Fruit fly (Drosophila melanogaster) whole organism, embryonic: ENCODE measurements around the gene CG15382.

Experiments used
- Blimp-1 ChIP-seq: fragments of 200-800 bp; sonication (Bioruptor generic); optimal IDR thresholded peaks from 3 replicates; lab custom pipeline; 2018; ENCODE audit warnings: missing biosample characterization, missing genetic modification characterization, mild to moderate bottlenecking, moderate library complexity, missing genetic modification reagents
- CG10267 ChIP-seq: fragments of 200-800 bp; sonication (Bioruptor generic); optimal IDR thresholded peaks from 2 replicates; lab custom pipeline; 2018; ENCODE audit warnings: missing biosample characterization, mild to moderate bottlenecking, missing genetic modification characterization, moderate library complexity
- CG11456 ChIP-seq: fragments of 200-800 bp; sonication (Bioruptor generic); IDR thresholded peaks from 3 replicates; pipeline ENCODE4 v1.3.6; 2022; ENCODE audit warnings: missing biosample characterization, missing genetic modification characterization
- CG15601 ChIP-seq: fragments of 200-800 bp; sonication (Bioruptor generic); optimal IDR thresholded peaks from 3 replicates; lab custom pipeline; 2019; ENCODE audit warnings: missing biosample characterization, mild to moderate bottlenecking, missing genetic modification characterization, moderate library complexity
- CG15696 ChIP-seq: fragments of 200-800 bp; sonication (Bioruptor generic); optimal IDR thresholded peaks from 2 replicates; lab custom pipeline; 2019; ENCODE audit warnings: missing biosample characterization, mild to moderate bottlenecking, missing genetic modification characterization, moderate library complexity
- CG1832 ChIP-seq: fragments of 200-800 bp; sonication (Bioruptor generic); optimal IDR thresholded peaks from 2 replicates; lab custom pipeline; 2017; ENCODE audit warnings: missing biosample characterization, mild to moderate bottlenecking, missing genetic modification characterization, inconsistent platforms
- CG18599 ChIP-seq: fragments of 200-800 bp; sonication (Bioruptor generic); optimal IDR thresholded peaks from 3 replicates; lab custom pipeline; 2017; ENCODE audit warnings: missing biosample characterization, missing genetic modification characterization, mild to moderate bottlenecking, moderate library complexity, missing genetic modification reagents
- CG2199 ChIP-seq: fragments of 200-800 bp; sonication (Bioruptor generic); IDR thresholded peaks from 3 replicates; pipeline ENCODE4 v1.3.6; 2022; ENCODE audit warnings: missing biosample characterization, missing genetic modification characterization
- CG2678 ChIP-seq: fragments of 200-800 bp; sonication (Bioruptor generic); optimal IDR thresholded peaks from 3 replicates; lab custom pipeline; 2019; ENCODE audit warnings: missing biosample characterization, mild to moderate bottlenecking, missing genetic modification characterization, moderate library complexity
- CG30403 ChIP-seq: fragments of 200-800 bp; sonication (Bioruptor generic); optimal IDR thresholded peaks from 3 replicates; lab custom pipeline; 2016; ENCODE audit warnings: missing biosample characterization, missing genetic modification characterization
- CG33557 ChIP-seq: fragments of 200-800 bp; sonication (Bioruptor generic); optimal IDR thresholded peaks from 2 replicates; lab custom pipeline; 2019; ENCODE audit warnings: missing biosample characterization, mild to moderate bottlenecking, missing genetic modification characterization, moderate library complexity
- CG3838 ChIP-seq: fragments of 200-800 bp; sonication (Bioruptor generic); optimal IDR thresholded peaks from 3 replicates; lab custom pipeline; 2016; ENCODE audit warnings: missing biosample characterization, missing genetic modification characterization
- CG7357 ChIP-seq: fragments of 200-800 bp; sonication (Bioruptor generic); IDR thresholded peaks from 3 replicates; pipeline ENCODE4 v1.3.6; 2022; ENCODE audit warnings: missing biosample characterization, missing genetic modification characterization
- CG8089 ChIP-seq: fragments of 200-800 bp; sonication (Bioruptor generic); optimal IDR thresholded peaks from 3 replicates; lab custom pipeline; 2016; ENCODE audit warnings: missing biosample characterization, missing genetic modification characterization
- CG9437 ChIP-seq: fragments of 200-800 bp; sonication (Bioruptor generic); optimal IDR thresholded peaks from 2 replicates; lab custom pipeline; 2018; ENCODE audit warnings: missing biosample characterization, mild to moderate bottlenecking, missing genetic modification characterization
- CG9727 ChIP-seq: fragments of 200-800 bp; sonication (Bioruptor generic); optimal IDR thresholded peaks from 3 replicates; lab custom pipeline; 2017; ENCODE audit warnings: missing biosample characterization, mild to moderate bottlenecking, missing genetic modification characterization
- Eip74EF ChIP-seq, 2 experiments: fragments of 200-800 bp in 1 of 2; fragments of >200 bp in 1 of 2; sonication (Bioruptor generic) in 1 of 2; optimal IDR thresholded peaks; 2 replicates each; lab custom pipeline; 2017 to 2019; ENCODE audit warnings: missing biosample characterization in 2 of 2, missing genetic modification characterization in 2 of 2, mild to moderate bottlenecking in 1 of 2, moderate library complexity in 1 of 2
- Fer3 ChIP-seq: fragments of 200-800 bp; sonication (Bioruptor generic); optimal IDR thresholded peaks from 2 replicates; lab custom pipeline; 2018; ENCODE audit warnings: missing biosample characterization, mild to moderate bottlenecking, missing genetic modification characterization, moderate library complexity
- HLH4C ChIP-seq: fragments of 200-800 bp; sonication (Bioruptor generic); IDR thresholded peaks from 3 replicates; pipeline ENCODE4 v1.3.6; 2022; ENCODE audit warnings: missing biosample characterization, missing genetic modification characterization; ENCODE audit not compliant: partially characterized antibody
- Hmx ChIP-seq: fragments of 200-800 bp; sonication (Bioruptor generic); optimal IDR thresholded peaks from 2 replicates; lab custom pipeline; 2016; ENCODE audit warnings: missing biosample characterization, missing genetic modification characterization
- Lhr ChIP-seq: fragments of 200-800 bp; sonication (Bioruptor generic); optimal IDR thresholded peaks from 3 replicates; lab custom pipeline; 2017; ENCODE audit warnings: mild to moderate bottlenecking, missing biosample characterization, missing genetic modification reagents, missing genetic modification characterization
- Med ChIP-seq: fragments of 200-800 bp; sonication (Bioruptor generic); peaks from one replicate; lab custom pipeline; 2016; ENCODE audit warnings: missing biosample characterization, missing genetic modification characterization, mild to moderate bottlenecking, inconsistent platforms, moderate library complexity
- NC2β ChIP-seq: fragments of 200-800 bp; sonication (Bioruptor generic); optimal IDR thresholded peaks from 2 replicates; lab custom pipeline; 2016; ENCODE audit warnings: missing biosample characterization, missing genetic modification characterization
- Nf-YA ChIP-seq: fragments of 200-800 bp; sonication (Bioruptor generic); IDR thresholded peaks from 2 replicates; pipeline ENCODE4 v1.3.6; 2022; ENCODE audit warnings: missing biosample characterization, missing genetic modification characterization
- NfI ChIP-seq: fragments of 200-800 bp; sonication (Bioruptor generic); optimal IDR thresholded peaks from 3 replicates; lab custom pipeline; 2018; ENCODE audit warnings: missing biosample characterization, mild to moderate bottlenecking, missing genetic modification characterization, moderate library complexity
- Taf1 ChIP-seq: fragments of 200-800 bp; sonication (Bioruptor generic); IDR thresholded peaks from 2 replicates; pipeline ENCODE4 v1.3.6; 2022; ENCODE audit warnings: missing biosample characterization, missing genetic modification characterization
- Xrp1 ChIP-seq: fragments of 200-800 bp; sonication (Bioruptor generic); IDR thresholded peaks from 2 replicates; pipeline ENCODE4 v1.3.6; 2022; ENCODE audit warnings: missing biosample characterization, missing genetic modification characterization
- aop ChIP-seq: fragments of 200-800 bp; sonication (Bioruptor generic); IDR thresholded peaks from 2 replicates; pipeline ENCODE4 v1.3.6; 2022; ENCODE audit warnings: missing biosample characterization, missing genetic modification characterization
- ash1 ChIP-seq: fragments of 200-800 bp; sonication (Bioruptor generic); optimal IDR thresholded peaks from 2 replicates; lab custom pipeline; 2018; ENCODE audit warnings: missing biosample characterization, mild to moderate bottlenecking, missing genetic modification characterization
- bbx ChIP-seq: fragments of 200-800 bp; sonication (Bioruptor generic); IDR thresholded peaks from 2 replicates; pipeline ENCODE4 v1.3.6; 2022; ENCODE audit warnings: missing biosample characterization, missing genetic modification characterization; ENCODE audit not compliant: partially characterized antibody
- cg ChIP-seq: fragments of 200-800 bp; sonication (Bioruptor generic); optimal IDR thresholded peaks from 3 replicates; lab custom pipeline; 2019; ENCODE audit warnings: missing biosample characterization, mild to moderate bottlenecking, missing genetic modification characterization, moderate library complexity
- chinmo ChIP-seq: fragments of 200-800 bp; sonication (Bioruptor generic); IDR thresholded peaks from 4 replicates; pipeline ENCODE4 v1.3.6; 2022; ENCODE audit warnings: missing biosample characterization, missing genetic modification characterization; ENCODE audit not compliant: partially characterized antibody
- crol ChIP-seq: fragments of 200-800 bp; sonication (Bioruptor generic); IDR thresholded peaks from 2 replicates; pipeline ENCODE4 v1.3.6; 2022; ENCODE audit warnings: missing biosample characterization, missing genetic modification characterization
- danr ChIP-seq: fragments of 200-800 bp; sonication (Bioruptor generic); IDR thresholded peaks from 2 replicates; pipeline ENCODE4 v1.3.6; 2022; ENCODE audit warnings: missing biosample characterization, missing genetic modification characterization
- dmrt11E ChIP-seq: fragments of 200-800 bp; sonication (Bioruptor generic); optimal IDR thresholded peaks from 3 replicates; lab custom pipeline; 2018; ENCODE audit warnings: missing biosample characterization, mild to moderate bottlenecking, missing genetic modification characterization, moderate library complexity
- grn ChIP-seq: fragments of 200-800 bp; sonication (Bioruptor generic); optimal IDR thresholded peaks from 3 replicates; lab custom pipeline; 2017; ENCODE audit warnings: missing biosample characterization, missing genetic modification characterization
- h ChIP-seq: fragments of >200 bp; optimal IDR thresholded peaks from 2 replicates; lab custom pipeline; 2017
- ham ChIP-seq: fragments of 200-800 bp; sonication (Bioruptor generic); IDR thresholded peaks from 2 replicates; pipeline ENCODE4 v1.3.6; 2022; ENCODE audit warnings: missing biosample characterization, missing genetic modification characterization
- hbn ChIP-seq: fragments of 200-800 bp; sonication (Bioruptor generic); IDR thresholded peaks from 2 replicates; pipeline ENCODE4 v1.3.6; 2022; ENCODE audit warnings: missing biosample characterization, missing genetic modification characterization; ENCODE audit not compliant: partially characterized antibody
- hkb ChIP-seq, 2 experiments: fragments of 200-800 bp in 1 of 2; fragments of >200 bp in 1 of 2; sonication (Bioruptor generic) in 1 of 2; IDR thresholded peaks in 1 of 2; optimal IDR thresholded peaks in 1 of 2; 2 replicates each; pipeline versions ENCODE4 v1.3.6 to Lab custom; 2017 to 2022; ENCODE audit warnings: missing biosample characterization in 1 of 2, missing genetic modification characterization in 1 of 2
- kni ChIP-seq: fragments of 200-800 bp; sonication (Bioruptor generic); optimal IDR thresholded peaks from 3 replicates; lab custom pipeline; 2017; ENCODE audit warnings: mild to moderate bottlenecking, missing biosample characterization, missing genetic modification reagents, missing genetic modification characterization
- p53 ChIP-seq: fragments of 200-800 bp; sonication (Bioruptor generic); optimal IDR thresholded peaks from 2 replicates; lab custom pipeline; 2016; ENCODE audit warnings: missing biosample characterization, missing genetic modification characterization
- pho ChIP-seq: fragments of 200-800 bp; sonication (Bioruptor generic); optimal IDR thresholded peaks from 2 replicates; lab custom pipeline; 2016; ENCODE audit warnings: missing biosample characterization, missing genetic modification characterization
- sens ChIP-seq: fragments of 200-800 bp; sonication (Bioruptor generic); peaks from one replicate; lab custom pipeline; 2016; ENCODE audit warnings: missing biosample characterization, missing genetic modification characterization
- z ChIP-seq: fragments of 200-800 bp; sonication (Bioruptor generic); IDR thresholded peaks from 3 replicates; pipeline ENCODE4 v1.3.6; 2022; ENCODE audit warnings: missing biosample characterization, missing genetic modification characterization
- zen ChIP-seq: fragments of 200-800 bp; sonication (Bioruptor generic); optimal IDR thresholded peaks from 3 replicates; lab custom pipeline; 2018; ENCODE audit warnings: missing biosample characterization, mild to moderate bottlenecking, missing genetic modification characterization, moderate library complexity
- zf30C ChIP-seq: fragments of 200-800 bp; sonication (Bioruptor generic); optimal IDR thresholded peaks from 3 replicates; lab custom pipeline; 2018; ENCODE audit warnings: missing biosample characterization, mild to moderate bottlenecking, missing genetic modification characterization

Gene CG15382

dm6 chr2L:2172460-2173121, 17.0 kb downstream of the CG15382 start (continued):
- peak; percentile 75 for TF ChIP-seq sens (GFP tag; lab: Kevin White, UChicago)
- no peak for TF ChIP-seq NC2β (GFP tag; lab: Kevin White, UChicago)
- no peak for TF ChIP-seq ash1 (GFP tag; lab: Kevin White, UChicago)
- no peak for TF ChIP-seq CG7357 (GFP tag; lab: Robert Waterston, UW)
- TF ChIP-seq grn (GFP tag; lab: Kevin White, UChicago) = peak; percentile 4
- TF ChIP-seq Nf-YA = no peak
- no peak for TF ChIP-seq Hmx
- TF ChIP-seq HLH4C = no peak
- TF ChIP-seq Blimp-1 = peak; percentile 1
- TF ChIP-seq zf30C (GFP tag; lab: Kevin White, UChicago) = peak; percentile 43
- peak; percentile 15 for TF ChIP-seq CG9727 (GFP tag; lab: Kevin White, UChicago)
- TF ChIP-seq Taf1 (GFP tag; lab: Robert Waterston, UW) = no peak
- no peak for TF ChIP-seq CG10267 (tag; lab: Kevin White, UChicago)
- peak; percentile 54 for TF ChIP-seq zen (tag; lab: Kevin White, UChicago)
- TF ChIP-seq Lhr (GFP tag; lab: Kevin White, UChicago) = no peak
- TF ChIP-seq, all 482 proteins: peak for 35

- TF ChIP-seq p53 (GFP tag; lab: Kevin White, UChicago) = no peak
- TF ChIP-seq NfI (GFP tag; lab: Kevin White, UChicago) = no peak
- 0 out of 4 replicates have a peak, but pooled peaks have one; percentile 54 for TF ChIP-seq chinmo (GFP tag; lab: Robert Waterston, UW)
- peak; percentile 78 for TF ChIP-seq crol (GFP tag; lab: Robert Waterston, UW)
- TF ChIP-seq kni (GFP tag; lab: Kevin White, UChicago) = no peak
- no peak for TF ChIP-seq CG8089
- TF ChIP-seq hbn (GFP tag; lab: Robert Waterston, UW) = no peak
- TF ChIP-seq hkb (optimal IDR thresholded peaks at IDR 0.05; lab: Kevin White, UChicago) = no peak
- no peak for TF ChIP-seq hkb (GFP tag; IDR thresholded peaks at IDR 0.05; lab: Robert Waterston, UW)
- TF ChIP-seq CG9437 (GFP tag; lab: Kevin White, UChicago) = peak; percentile 56
- no peak for TF ChIP-seq bbx (GFP tag; lab: Robert Waterston, UW)
Observed at dm6 chr2L:2173191-2173590, 17.6 kb downstream of the CG15382 start.

dm6 chr2L:2173604-2174003, 18.1 kb downstream of the CG15382 start:
- TF ChIP-seq CG15601 (tag; lab: Kevin White, UChicago) (no peak), Eip74EF (GFP tag; optimal IDR thresholded peaks at IDR 0.05; lab: Kevin White, UChicago) (peak in 1 of 2 experiments; percentile 78), Xrp1 (GFP tag; lab: Robert Waterston, UW) (no peak), CG1832 (GFP tag; lab: Kevin White, UChicago) (peak; percentile 49), CG3838 (no peak), ham (no peak), dmrt11E (tag; lab: Kevin White, UChicago) (no peak), CG2678 (tag; lab: Kevin White, UChicago) (no peak), CG18599 (GFP tag; lab: Kevin White, UChicago) (no peak), danr (GFP tag; lab: Robert Waterston, UW) (no peak), sens (GFP tag; lab: Kevin White, UChicago) (peak; percentile 35), Hmx (no peak), CG15696 (tag; lab: Kevin White, UChicago) (no peak), CG11456 (GFP tag; lab: Robert Waterston, UW) (no peak), CG33557 (GFP tag; lab: Kevin White, UChicago) (no peak), z (GFP tag; lab: Robert Waterston, UW) (0 out of 3 replicates have a peak, but pooled peaks have one; percentile 57), pho (GFP tag; lab: Kevin White, UChicago) (no peak), h (lab: Kevin White, UChicago) (no peak), Med (GFP tag; lab: Kevin White, UChicago) (peak; percentile 55), CG30403 (no peak), cg (GFP tag; lab: Kevin White, UChicago) (peak; percentile 7), CG2199 (GFP tag; lab: Robert Waterston, UW) (0 out of 3 replicates have a peak, but pooled peaks have one; percentile 19), aop (GFP tag; lab: Robert Waterston, UW) (peak; percentile 38; the same call in 1 of the 2 replicates), Fer3 (tag; lab: Kevin White, UChicago) (no peak)
